Worm (Caenorhabditis elegans): Measurements from ENCODE around the gene srt-39.

DNA sequence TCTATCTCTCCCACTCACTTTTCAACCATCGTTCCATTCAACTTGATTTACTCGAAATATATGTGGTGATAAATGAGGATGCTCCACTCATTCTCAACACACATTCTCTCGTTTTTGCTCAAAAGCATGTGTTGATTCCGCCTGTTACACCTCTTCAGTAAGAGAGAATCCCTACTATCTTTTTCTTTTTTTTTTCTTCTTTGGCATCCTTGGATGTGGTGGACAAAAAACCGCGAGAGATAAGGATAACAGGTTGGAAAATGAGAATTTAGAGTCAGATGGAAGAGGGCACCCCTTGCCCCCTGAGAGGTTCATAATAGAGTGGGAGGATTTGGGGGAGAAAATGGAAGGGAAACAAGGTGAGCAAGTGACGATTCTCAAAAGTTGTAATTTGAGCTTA, 5.7 kb upstream of the srt-39 start:
- TF ChIP-seq pqm-1 (tag; optimal IDR thresholded peaks at IDR 0.05) (no peak), ets-4 (tag; optimal IDR thresholded peaks at IDR 0.05) (no peak), unc-86 (tag; optimal IDR thresholded peaks at IDR 0.05) (no peak), ceh-19 (GFP tag; optimal IDR thresholded peaks at IDR 0.05) (no peak), dmd-4 (tag; optimal IDR thresholded peaks at IDR 0.05; ENCODE audit: borderline replicate concordance) (no peak), hlh-8 (tag; optimal IDR thresholded peaks at IDR 0.05) (no peak), dve-1 (tag; optimal IDR thresholded peaks at IDR 0.05) (no peak), ama-1 (optimal IDR thresholded peaks at IDR 0.05) (no peak), ceh-2 (tag; optimal IDR thresholded peaks at IDR 0.05) (no peak), ceh-14 (tag; optimal IDR thresholded peaks at IDR 0.05) (no peak), tbx-2 (tag; optimal IDR thresholded peaks at IDR 0.05) (no peak), sox-4 (tag; optimal IDR thresholded peaks at IDR 0.05) (no peak), ceh-45 (GFP tag; IDR thresholded peaks at IDR 0.05) (no peak), pha-4 (tag; optimal IDR thresholded peaks at IDR 0.05) (no peak)
